Worm (Caenorhabditis elegans) whole organism, L4/young adult: Measurements from ENCODE around the gene ins-35.

ENCODE experiments used
- W03F9.2 ChIP-seq: fragments of 150-350 bp; optimal IDR thresholded peaks from 2 replicates; lab custom pipeline; 2014; ENCODE audit warnings: missing biosample characterization, missing genetic modification characterization
- dao-5 ChIP-seq: sonication (generic microtip); optimal IDR thresholded peaks from 2 replicates; lab custom pipeline; 2016; ENCODE audit warnings: missing genotype, missing genetic modification characterization, moderate library complexity, missing compliant biosample characterization
- him-1 ChIP-seq: sonication (generic microtip); optimal IDR thresholded peaks from 2 replicates; lab custom pipeline; 2016; ENCODE audit warnings: missing genotype, missing genetic modification reagents, missing genetic modification characterization, missing compliant biosample characterization

- TF ChIP-seq dao-5 (tag; lab: Kevin White, UChicago) (no peak), W03F9.2 (tag; lab: Kevin White, UChicago) (no peak), him-1 (tag; lab: Kevin White, UChicago) (no peak)
These were observed 41.5 kb downstream of the ins-35 start for ce11 chrV:20416790-20417189.
